Worm (Caenorhabditis elegans): Measurements from ENCODE around the gene W06F12.3.

DNA sequence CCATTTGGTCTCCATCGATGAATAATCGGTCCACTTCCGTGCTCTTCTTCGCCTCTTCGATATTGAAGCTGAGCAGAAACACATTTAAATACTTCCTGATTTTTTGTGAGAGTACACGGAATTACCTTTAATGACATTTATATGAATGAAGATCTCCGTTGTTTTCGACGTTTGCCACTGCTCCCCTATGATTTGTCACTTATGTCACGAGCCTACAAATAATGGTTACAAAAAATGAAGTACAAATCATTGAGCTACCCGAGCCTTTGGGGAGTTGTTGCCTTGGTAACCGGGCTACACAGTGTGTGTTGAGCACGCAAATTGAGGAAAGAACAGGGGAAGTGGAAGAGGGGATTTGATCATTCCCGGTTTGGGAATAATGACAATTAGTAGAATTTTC is 48.5 kb upstream of the W06F12.3 start, which contains the start of gene dyf-2:
- TF ChIP-seq ama-1 (optimal IDR thresholded peaks at IDR 0.05), result no peak
- no peak for TF ChIP-seq nfya-1 (tag; optimal IDR thresholded peaks at IDR 0.05)
- no peak for TF ChIP-seq F13H6.1 (tag; optimal IDR thresholded peaks at IDR 0.05)
- no peak for TF ChIP-seq ceh-31 (tag; optimal IDR thresholded peaks at IDR 0.05)

Measured in whole organism, late embryonic.